Worm (Caenorhabditis elegans) whole organism, late embryonic: Measurements from ENCODE around the gene T22D1.5.

ENCODE experiments used
- T23F11.4 ChIP-seq: fragments of 200-800 bp; sonication (Bioruptor generic); optimal IDR thresholded peaks from 2 replicates; lab custom pipeline; 2018; ENCODE audit warnings: mild to moderate bottlenecking, missing genetic modification characterization, missing compliant biosample characterization
- ceh-9 ChIP-seq: sonication (generic microtip); optimal IDR thresholded peaks from 2 replicates; lab custom pipeline; 2016; ENCODE audit warnings: mild to moderate bottlenecking, missing genetic modification characterization, inconsistent platforms, missing compliant biosample characterization
- elt-2 ChIP-seq: sonication (generic microtip); optimal IDR thresholded peaks from 2 replicates; lab custom pipeline; 2016; ENCODE audit warnings: missing genetic modification reagents, missing genetic modification characterization, missing compliant biosample characterization
- ets-4 ChIP-seq: sonication (generic microtip); optimal IDR thresholded peaks from 2 replicates; lab custom pipeline; 2016; ENCODE audit warnings: missing genetic modification characterization, missing compliant biosample characterization
- fkh-10 ChIP-seq: fragments of 150-350 bp; optimal IDR thresholded peaks from 2 replicates; lab custom pipeline; 2014; ENCODE audit warnings: missing biosample characterization, missing genetic modification reagents, missing genetic modification characterization
- pag-3 ChIP-seq: sonication (generic microtip); optimal IDR thresholded peaks from 2 replicates; lab custom pipeline; 2016; ENCODE audit warnings: missing compliant biosample characterization, missing genetic modification characterization, borderline replicate concordance
- pqm-1 ChIP-seq: sonication (generic microtip); optimal IDR thresholded peaks from 2 replicates; lab custom pipeline; 2016; ENCODE audit warnings: missing genetic modification characterization, missing compliant biosample characterization
- unc-86 ChIP-seq: sonication (generic microtip); optimal IDR thresholded peaks from 2 replicates; lab custom pipeline; 2016; ENCODE audit warnings: missing genetic modification characterization, missing compliant biosample characterization

- TF ChIP-seq ceh-9 (no peak), elt-2 (tag; lab: Kevin White, UChicago) (no peak), fkh-10 (GFP tag; lab: Kevin White, UChicago) (no peak), pag-3 (tag; lab: Kevin White, UChicago) (no peak), pqm-1 (tag; lab: Kevin White, UChicago) (no peak), unc-86 (no peak), ets-4 (tag; lab: Kevin White, UChicago) (no peak), T23F11.4 (no peak)
These were observed 13.1 kb downstream of the T22D1.5 start for ce11 chrIV:6916831-6917230.
